Worm (Caenorhabditis elegans) whole organism, L4 larva: ENCODE results near the gene bbln-1.

Experiments used
- D1046.2 ChIP-seq: fragments of 200-800 bp; sonication (Bioruptor generic); IDR thresholded peaks from 2 replicates; pipeline ENCODE4 v1.3.6; 2022; ENCODE audit warnings: missing genetic modification characterization, missing compliant biosample characterization
- F49E8.2 ChIP-seq: sonication (generic microtip); optimal IDR thresholded peaks from 2 replicates; lab custom pipeline; 2016; ENCODE audit warnings: missing compliant biosample characterization, mild to moderate bottlenecking, missing genetic modification characterization, borderline replicate concordance
- R02D3.7 ChIP-seq: fragments of 150-350 bp; sonication (generic microtip); optimal IDR thresholded peaks from 3 replicates; lab custom pipeline; 2014; ENCODE audit warnings: missing biosample characterization, missing genetic modification characterization
- T20F7.1 ChIP-seq: fragments of 200-800 bp; sonication (Bioruptor generic); optimal IDR thresholded peaks from 2 replicates; lab custom pipeline; 2018; ENCODE audit warnings: mild to moderate bottlenecking, missing genetic modification characterization, missing compliant biosample characterization
- T26A8.4 ChIP-seq: fragments of 200-800 bp; sonication (Bioruptor generic); IDR thresholded peaks from 2 replicates; pipeline ENCODE4 v1.3.6; 2022; ENCODE audit warnings: missing genetic modification characterization, missing compliant biosample characterization
- Y105C5A.15 ChIP-seq: fragments of 200-800 bp; sonication (Bioruptor generic); IDR thresholded peaks from 2 replicates; pipeline ENCODE4 v1.3.6; 2022; ENCODE audit warnings: missing genetic modification characterization, missing compliant biosample characterization
- Y5F2A.4 ChIP-seq: fragments of 200-800 bp; sonication (Bioruptor generic); optimal IDR thresholded peaks from 2 replicates; lab custom pipeline; 2018; ENCODE audit warnings: mild to moderate bottlenecking, missing genetic modification characterization, missing compliant biosample characterization
- Y75B8A.6 ChIP-seq: fragments of 200-800 bp; sonication (Bioruptor generic); IDR thresholded peaks from 2 replicates; pipeline ENCODE4 v1.3.6; 2022; ENCODE audit warnings: missing genetic modification reagents, missing genetic modification characterization, missing compliant biosample characterization
- aly-2 ChIP-seq: sonication (generic microtip); optimal IDR thresholded peaks from 2 replicates; lab custom pipeline; 2018; ENCODE audit warnings: missing biosample characterization, missing genetic modification characterization
- ceh-32 ChIP-seq: sonication (generic microtip); optimal IDR thresholded peaks from 2 replicates; lab custom pipeline; 2016; ENCODE audit warnings: mild to moderate bottlenecking, missing genetic modification characterization, missing compliant biosample characterization; ENCODE audit not compliant: poor library complexity
- ceh-62 ChIP-seq: sonication (generic microtip); optimal IDR thresholded peaks from 2 replicates; lab custom pipeline; 2017; ENCODE audit warnings: missing biosample characterization, missing genetic modification characterization
- daf-16 ChIP-seq, 3 experiments: sonication (generic microtip); optimal IDR thresholded peaks; 2 replicates each; lab custom pipeline; 2016 to 2017; ENCODE audit warnings: missing genetic modification characterization in 3 of 3, missing genetic modification reagents in 3 of 3, mild to moderate bottlenecking in 2 of 3, missing compliant biosample characterization in 2 of 3, missing biosample characterization in 1 of 3, moderate library complexity in 1 of 3
- daf-19 ChIP-seq: fragments of 200-800 bp; sonication (Bioruptor generic); conservative IDR thresholded peaks from 2 replicates; pipeline ENCODE4 v1.3.6; 2022; ENCODE audit warnings: missing genetic modification characterization, missing compliant biosample characterization
- daf-8 ChIP-seq: fragments of 200-800 bp; sonication (Bioruptor generic); IDR thresholded peaks from 2 replicates; pipeline ENCODE4 v1.3.6; 2022; ENCODE audit warnings: missing genetic modification characterization, missing compliant biosample characterization
- dmd-8 ChIP-seq: fragments of 200-800 bp; sonication (Bioruptor generic); IDR thresholded peaks from 2 replicates; pipeline ENCODE4 v1.3.6; 2022; ENCODE audit warnings: missing genetic modification characterization, missing compliant biosample characterization
- dmd-9 ChIP-seq: fragments of 200-800 bp; sonication (Bioruptor generic); IDR thresholded peaks from 2 replicates; pipeline ENCODE4 v1.3.6; 2022; ENCODE audit warnings: missing genetic modification reagents, missing genetic modification characterization, missing compliant biosample characterization
- dpl-1 ChIP-seq: fragments of 150-350 bp; optimal IDR thresholded peaks from 2 replicates; lab custom pipeline; 2014; ENCODE audit warnings: missing biosample characterization, missing genetic modification reagents, missing genetic modification characterization
- duxl-1 ChIP-seq: sonication (generic microtip); optimal IDR thresholded peaks from 2 replicates; lab custom pipeline; 2016; ENCODE audit warnings: mild to moderate bottlenecking, missing genetic modification characterization, moderate library complexity, missing compliant biosample characterization; ENCODE audit not compliant: poor library complexity
- dve-1 ChIP-seq: sonication (generic microtip); optimal IDR thresholded peaks from 2 replicates; lab custom pipeline; 2017; ENCODE audit warnings: antibody characterized with exemption, mild to moderate bottlenecking, missing genetic modification characterization, missing compliant biosample characterization; ENCODE audit not compliant: insufficient read depth
- egl-27 ChIP-seq: sonication (generic microtip); optimal IDR thresholded peaks from 3 replicates; lab custom pipeline; 2017; ENCODE audit warnings: missing biosample characterization, missing genetic modification reagents, missing genetic modification characterization
- egl-43 ChIP-seq: fragments of 200-800 bp; sonication (Bioruptor generic); IDR thresholded peaks from 2 replicates; pipeline ENCODE4 v1.3.6; 2022; ENCODE audit warnings: missing genetic modification reagents, missing genetic modification characterization, missing compliant biosample characterization
- gei-8 ChIP-seq: fragments of 200-800 bp; sonication (Bioruptor generic); optimal IDR thresholded peaks from 2 replicates; lab custom pipeline; 2018; ENCODE audit warnings: mild to moderate bottlenecking, missing genetic modification characterization, missing compliant biosample characterization
- hmg-1.1 ChIP-seq: fragments of 200-800 bp; sonication (Bioruptor generic); IDR thresholded peaks from 2 replicates; pipeline ENCODE4 v1.3.6; 2022; ENCODE audit warnings: missing genetic modification reagents, missing genetic modification characterization, missing compliant biosample characterization
- jun-1 ChIP-seq: fragments of 150-350 bp; optimal IDR thresholded peaks from 2 replicates; lab custom pipeline; 2014; ENCODE audit warnings: missing biosample characterization, missing genetic modification reagents, missing genetic modification characterization
- lin-13 ChIP-seq: fragments of 150-350 bp; optimal IDR thresholded peaks from 2 replicates; lab custom pipeline; 2014; ENCODE audit warnings: missing biosample characterization, missing genetic modification reagents, missing genetic modification characterization
- lin-15B ChIP-seq: fragments of 150-350 bp; sonication (generic microtip); optimal IDR thresholded peaks from 3 replicates; lab custom pipeline; 2014; ENCODE audit warnings: missing biosample characterization, missing genetic modification characterization
- lin-39 ChIP-seq: fragments of 150-350 bp; optimal IDR thresholded peaks from 2 replicates; lab custom pipeline; 2014; ENCODE audit warnings: missing biosample characterization, missing genetic modification reagents, missing genetic modification characterization
- lir-3 ChIP-seq: sonication (generic microtip); optimal IDR thresholded peaks from 2 replicates; lab custom pipeline; 2016; ENCODE audit warnings: mild to moderate bottlenecking, missing genetic modification characterization, missing compliant biosample characterization
- madf-9 ChIP-seq: fragments of 200-800 bp; sonication (Bioruptor generic); conservative IDR thresholded peaks from 2 replicates; pipeline ENCODE4 v1.3.6; 2022; ENCODE audit warnings: missing genetic modification reagents, missing genetic modification characterization, missing compliant biosample characterization
- mep-1 ChIP-seq: fragments of 150-350 bp; sonication (generic microtip); optimal IDR thresholded peaks from 3 replicates; lab custom pipeline; 2014; ENCODE audit warnings: missing biosample characterization, missing genetic modification characterization
- nhr-102 ChIP-seq: sonication (generic microtip); optimal IDR thresholded peaks from 2 replicates; lab custom pipeline; 2016; ENCODE audit warnings: mild to moderate bottlenecking, missing genetic modification characterization, moderate library complexity, missing compliant biosample characterization
- nhr-111 ChIP-seq: fragments of 200-800 bp; sonication (Bioruptor generic); optimal IDR thresholded peaks from 2 replicates; lab custom pipeline; 2018; ENCODE audit warnings: mild to moderate bottlenecking, missing genetic modification characterization, missing compliant biosample characterization
- nhr-25 ChIP-seq: sonication (generic microtip); optimal IDR thresholded peaks from 2 replicates; lab custom pipeline; 2017; ENCODE audit warnings: missing genetic modification characterization, mild to moderate bottlenecking, missing compliant biosample characterization, antibody characterized with exemption, moderate library complexity, borderline replicate concordance; ENCODE audit not compliant: insufficient read depth
- nhr-28 ChIP-seq: fragments of 150-350 bp; optimal IDR thresholded peaks from 2 replicates; lab custom pipeline; 2014; ENCODE audit warnings: missing biosample characterization, missing genetic modification characterization
- nhr-41 ChIP-seq: fragments of 200-800 bp; sonication (Bioruptor generic); IDR thresholded peaks from 2 replicates; pipeline ENCODE4 v1.3.6; 2022; ENCODE audit warnings: missing genetic modification reagents, missing genetic modification characterization, missing compliant biosample characterization
- nhr-76 ChIP-seq: fragments of 150-350 bp; optimal IDR thresholded peaks from 2 replicates; lab custom pipeline; 2014; ENCODE audit warnings: missing biosample characterization, missing genetic modification characterization
- nhr-77 ChIP-seq: fragments of 150-350 bp; optimal IDR thresholded peaks from 2 replicates; lab custom pipeline; 2014; ENCODE audit warnings: missing biosample characterization, missing genetic modification characterization
- pha-4 ChIP-seq, 2 experiments: fragments of 150-350 bp in 1 of 2; fragments of 200-800 bp in 1 of 2; sonication (Bioruptor generic) in 1 of 2; IDR thresholded peaks in 1 of 2; optimal IDR thresholded peaks in 1 of 2; 2 replicates each; pipeline versions ENCODE4 v1.3.6 to Lab custom; 2014 to 2022; ENCODE audit warnings: missing genetic modification characterization in 2 of 2, missing genetic modification reagents in 2 of 2, missing biosample characterization in 1 of 2, missing compliant biosample characterization in 1 of 2
- rbr-2 ChIP-seq: sonication (generic microtip); optimal IDR thresholded peaks from 2 replicates; lab custom pipeline; 2016; ENCODE audit warnings: missing genotype, missing genetic modification characterization, missing compliant biosample characterization
- sdz-12 ChIP-seq: fragments of 200-800 bp; sonication (Bioruptor generic); optimal IDR thresholded peaks from 2 replicates; lab custom pipeline; 2018; ENCODE audit warnings: mild to moderate bottlenecking, missing genetic modification characterization, missing compliant biosample characterization
- skn-1 ChIP-seq: fragments of 150-350 bp; optimal IDR thresholded peaks from 2 replicates; lab custom pipeline; 2014; ENCODE audit warnings: missing biosample characterization, missing genetic modification characterization
- snpc-1.2 ChIP-seq: fragments of 200-800 bp; sonication (Bioruptor generic); IDR thresholded peaks from 2 replicates; pipeline ENCODE4 v1.3.6; 2022; ENCODE audit warnings: missing genetic modification reagents, missing genetic modification characterization, missing compliant biosample characterization
- snpc-4 ChIP-seq: fragments of 150-350 bp; optimal IDR thresholded peaks from 2 replicates; lab custom pipeline; 2014; ENCODE audit warnings: missing biosample characterization, missing genetic modification characterization
- tag-97 ChIP-seq: fragments of 200-800 bp; sonication (Bioruptor generic); IDR thresholded peaks from 2 replicates; pipeline ENCODE4 v1.3.6; 2022; ENCODE audit warnings: missing genetic modification characterization, missing compliant biosample characterization
- unc-130 ChIP-seq: sonication (generic microtip); optimal IDR thresholded peaks from 2 replicates; lab custom pipeline; 2016; ENCODE audit warnings: missing genetic modification reagents, missing genetic modification characterization, missing compliant biosample characterization
- unc-62 ChIP-seq, 3 experiments: fragments of 150-350 bp in 1 of 3; sonication (generic microtip); optimal IDR thresholded peaks in 2 of 3; peaks in 1 of 3; 1 replicate in 1 of 3; 2 replicates in 2 of 3; lab custom pipeline; 2014 to 2017; ENCODE audit warnings: missing biosample characterization in 3 of 3, missing genetic modification characterization in 3 of 3, missing genetic modification reagents in 3 of 3, missing genotype in 1 of 3
- zag-1 ChIP-seq: fragments of 150-350 bp; optimal IDR thresholded peaks from 2 replicates; lab custom pipeline; 2014; ENCODE audit warnings: missing biosample characterization, missing genetic modification characterization
- zip-11 ChIP-seq: fragments of 200-800 bp; sonication (Bioruptor generic); IDR thresholded peaks from 2 replicates; pipeline ENCODE4 v1.3.6; 2022; ENCODE audit warnings: missing genetic modification characterization, missing compliant biosample characterization
- zip-2 ChIP-seq: fragments of 150-350 bp; optimal IDR thresholded peaks from 2 replicates; lab custom pipeline; 2014; ENCODE audit warnings: missing biosample characterization, missing genetic modification characterization

bbln-1 gene

ce11 chrX:3127626-3128142 lies 24.6 kb downstream of the bbln-1 start (continued):
- TF ChIP-seq dmd-8, result peak; percentile 64; the same call in 1 of the 2 replicates
- TF ChIP-seq unc-130, result no peak
- TF ChIP-seq lir-3 (tag; lab: Kevin White, UChicago), result peak; percentile 57
- TF ChIP-seq aly-2, result no peak
- no peak for TF ChIP-seq snpc-1.2
- no peak for TF ChIP-seq ceh-62 (tag; lab: Kevin White, UChicago)
- peak; percentile 65; the same call in 1 of the 2 replicates for TF ChIP-seq tag-97 (GFP tag; lab: Robert Waterston, UW)
- peak; percentile 97 for TF ChIP-seq rbr-2 (tag; lab: Kevin White, UChicago)
- peak; percentile 91 for TF ChIP-seq nhr-28
- TF ChIP-seq Y105C5A.15 (GFP tag; lab: Robert Waterston, UW), result no peak
- peak; percentile 39 for TF ChIP-seq jun-1 (tag; lab: Kevin White, UChicago)
- TF ChIP-seq daf-8, result no peak
- peak in 1 of 2 experiments; percentile 100 for TF ChIP-seq unc-62 (GFP tag; optimal IDR thresholded peaks at IDR 0.05 in 1 of 2; lab: Kevin White, UChicago)
- TF ChIP-seq unc-62 (tag; optimal IDR thresholded peaks at IDR 0.05; lab: Kevin White, UChicago), result no peak
- TF ChIP-seq pha-4 (GFP tag; IDR thresholded peaks at IDR 0.05; lab: Robert Waterston, UW), result peak; percentile 81
- TF ChIP-seq pha-4 (tag; optimal IDR thresholded peaks at IDR 0.05; lab: Kevin White, UChicago), result peak; percentile 90
- peak; percentile 66 for TF ChIP-seq zag-1 (tag; lab: Kevin White, UChicago)
- no peak for TF ChIP-seq daf-19 (GFP tag; lab: Robert Waterston, UW)
- no peak for TF ChIP-seq skn-1 (tag; lab: Kevin White, UChicago)
- TF ChIP-seq egl-43, result no peak
- TF ChIP-seq daf-16 (GFP tag; optimal IDR thresholded peaks at IDR 0.05; lab: Kevin White, UChicago), result peak; percentile 41 to 66
- peak; percentile 64 for TF ChIP-seq daf-16 (tag; optimal IDR thresholded peaks at IDR 0.05; lab: Kevin White, UChicago)
- TF ChIP-seq Y5F2A.4 (GFP tag; lab: Kevin White, UChicago), result no peak
- TF ChIP-seq mep-1 (tag; lab: Kevin White, UChicago), result peak; percentile 98
- TF ChIP-seq dve-1 (tag; lab: Kevin White, UChicago), result peak; percentile 92
- no peak for TF ChIP-seq D1046.2
- 0 out of 2 replicates have a peak, but pooled peaks have one; percentile 43 for TF ChIP-seq dmd-9
- no peak for TF ChIP-seq zip-11 (GFP tag; lab: Robert Waterston, UW)
- peak; percentile 83 for TF ChIP-seq nhr-102 (tag; lab: Kevin White, UChicago)
- peak; percentile 23 for TF ChIP-seq zip-2 (tag; lab: Kevin White, UChicago)
- peak; percentile 56 for TF ChIP-seq ceh-32 (tag; lab: Kevin White, UChicago)
- no peak for TF ChIP-seq R02D3.7
- no peak for TF ChIP-seq lin-39 (tag; lab: Kevin White, UChicago)
- peak; percentile 28 for TF ChIP-seq nhr-111 (GFP tag; lab: Kevin White, UChicago)
- TF ChIP-seq lin-15B (tag; lab: Kevin White, UChicago), result no peak
- TF ChIP-seq Y75B8A.6, result 0 out of 2 replicates have a peak, but pooled peaks have one; percentile 67
- TF ChIP-seq nhr-76 (tag; lab: Kevin White, UChicago), result no peak
- peak; percentile 99 for TF ChIP-seq hmg-1.1 (GFP tag; lab: Robert Waterston, UW)
- peak; percentile 71 for TF ChIP-seq T26A8.4 (GFP tag; lab: Robert Waterston, UW)
- peak; percentile 16 for TF ChIP-seq gei-8 (GFP tag; lab: Kevin White, UChicago)
- peak; percentile 41 for TF ChIP-seq dpl-1 (GFP tag; lab: Kevin White, UChicago)
- TF ChIP-seq sdz-12 (GFP tag; lab: Kevin White, UChicago), result no peak
- peak; percentile 59 for TF ChIP-seq duxl-1 (tag; lab: Kevin White, UChicago)
- TF ChIP-seq nhr-25 (tag; lab: Kevin White, UChicago), result peak; percentile 96
- no peak for TF ChIP-seq nhr-41 (GFP tag; lab: Robert Waterston, UW)
- no peak for TF ChIP-seq F49E8.2 (tag; lab: Kevin White, UChicago)
- peak; percentile 90 for TF ChIP-seq madf-9 (GFP tag; lab: Robert Waterston, UW)
- peak; percentile 92 for TF ChIP-seq lin-13
- peak; percentile 68 for TF ChIP-seq nhr-77 (tag; lab: Kevin White, UChicago)
- no peak for TF ChIP-seq snpc-4
- no peak for TF ChIP-seq T20F7.1
- TF ChIP-seq egl-27 (tag; lab: Kevin White, UChicago), result no peak
